Worm (Caenorhabditis elegans) whole organism, L1 larva: ENCODE results near the gene F10G2.4.
"Not testable (repeated sequence)": the region's sequence is repeated elsewhere in the genome, so short reads cannot be mapped to it uniquely, and the experiment has no call there.

ENCODE experiments used
- C04F5.9 ChIP-seq: sonication (generic microtip); optimal IDR thresholded peaks from 2 replicates; lab custom pipeline; 2016; ENCODE audit warnings: missing genetic modification characterization, missing compliant biosample characterization
- C16A3.4 ChIP-seq: fragments of 150-350 bp; optimal IDR thresholded peaks from 2 replicates; lab custom pipeline; 2014; ENCODE audit warnings: missing biosample characterization, missing genetic modification characterization
- ama-1 ChIP-seq: fragments of 150-350 bp; optimal IDR thresholded peaks from 2 replicates; lab custom pipeline; 2014
- blmp-1 ChIP-seq: fragments of 150-350 bp; optimal IDR thresholded peaks from 2 replicates; lab custom pipeline; 2014; ENCODE audit warnings: missing biosample characterization, missing genetic modification characterization
- ces-1 ChIP-seq: fragments of 150-350 bp; optimal IDR thresholded peaks from 2 replicates; lab custom pipeline; 2014; ENCODE audit warnings: missing biosample characterization, missing genetic modification reagents, missing genetic modification characterization
- dpl-1 ChIP-seq, 3 experiments: fragments of 150-350 bp in 2 of 3; sonication (generic microtip) in 1 of 3; optimal IDR thresholded peaks; 2 replicates each; lab custom pipeline; 2014 to 2017; ENCODE audit warnings: missing biosample characterization in 3 of 3, missing genetic modification characterization in 3 of 3, missing genetic modification reagents in 3 of 3
- egl-13 ChIP-seq: sonication (generic microtip); optimal IDR thresholded peaks from 2 replicates; lab custom pipeline; 2016; ENCODE audit warnings: missing genotype, missing genetic modification reagents, missing genetic modification characterization, missing compliant biosample characterization
- egl-27 ChIP-seq, 2 experiments: fragments of 150-350 bp in 1 of 2; sonication (generic microtip); optimal IDR thresholded peaks; 3 replicates each; lab custom pipeline; 2017 to 2018; ENCODE audit warnings: missing biosample characterization in 2 of 2, missing genetic modification characterization in 2 of 2, missing genetic modification reagents in 2 of 2
- grh-1 ChIP-seq: fragments of 200-800 bp; sonication (Bioruptor generic); IDR thresholded peaks from 2 replicates; pipeline ENCODE4 v1.3.6; 2022; ENCODE audit warnings: missing genetic modification reagents, missing genetic modification characterization, missing compliant biosample characterization
- hlh-4 ChIP-seq: sonication (generic microtip); optimal IDR thresholded peaks from 2 replicates; lab custom pipeline; 2016; ENCODE audit warnings: mild to moderate bottlenecking, missing genetic modification characterization, missing compliant biosample characterization
- isw-1 ChIP-seq: fragments of 200-800 bp; sonication (Bioruptor generic); IDR thresholded peaks from 2 replicates; pipeline ENCODE4 v1.3.6; 2022; ENCODE audit warnings: missing genetic modification characterization, missing compliant biosample characterization
- lin-13 ChIP-seq: fragments of 150-350 bp; optimal IDR thresholded peaks from 2 replicates; lab custom pipeline; 2014; ENCODE audit warnings: missing biosample characterization, missing genetic modification reagents, missing genetic modification characterization
- lin-15B ChIP-seq: fragments of 150-350 bp; sonication (generic microtip); optimal IDR thresholded peaks from 3 replicates; lab custom pipeline; 2014; ENCODE audit warnings: missing biosample characterization, missing genetic modification characterization
- lin-39 ChIP-seq: fragments of 150-350 bp; optimal IDR thresholded peaks from 2 replicates; lab custom pipeline; 2014; ENCODE audit warnings: missing biosample characterization, missing genetic modification reagents, missing genetic modification characterization
- lir-3 ChIP-seq: sonication (generic microtip); optimal IDR thresholded peaks from 2 replicates; lab custom pipeline; 2016; ENCODE audit warnings: mild to moderate bottlenecking, missing genetic modification characterization, moderate library complexity, missing compliant biosample characterization; ENCODE audit not compliant: poor library complexity
- mdl-1 ChIP-seq, 2 experiments: fragments of 150-350 bp; optimal IDR thresholded peaks; 2 replicates each; lab custom pipeline; 2014 to 2017; ENCODE audit warnings: missing biosample characterization in 2 of 2, missing genetic modification characterization in 2 of 2, inconsistent platforms in 1 of 2
- mef-2 ChIP-seq: fragments of 150-350 bp; optimal IDR thresholded peaks from 2 replicates; lab custom pipeline; 2014; ENCODE audit warnings: missing biosample characterization, missing genetic modification characterization
- nhr-19 ChIP-seq: fragments of 200-800 bp; sonication (Bioruptor generic); conservative IDR thresholded peaks from 2 replicates; pipeline ENCODE4 v1.3.6; 2022; ENCODE audit warnings: missing genetic modification characterization, missing compliant biosample characterization
- nhr-20 ChIP-seq: sonication (generic microtip); optimal IDR thresholded peaks from 2 replicates; lab custom pipeline; 2016; ENCODE audit warnings: mild to moderate bottlenecking, missing genetic modification characterization, missing compliant biosample characterization
- nhr-237 ChIP-seq: fragments of 150-350 bp; optimal IDR thresholded peaks from 2 replicates; lab custom pipeline; 2014; ENCODE audit warnings: missing biosample characterization, missing genetic modification characterization
- nhr-47 ChIP-seq: sonication (generic microtip); optimal IDR thresholded peaks from 2 replicates; lab custom pipeline; 2016; ENCODE audit warnings: mild to moderate bottlenecking, missing genetic modification characterization, moderate library complexity, missing compliant biosample characterization
- nhr-71 ChIP-seq: sonication (generic microtip); optimal IDR thresholded peaks from 2 replicates; lab custom pipeline; 2016; ENCODE audit warnings: mild to moderate bottlenecking, missing genetic modification characterization, moderate library complexity, missing compliant biosample characterization
- nhr-77 ChIP-seq: fragments of 150-350 bp; optimal IDR thresholded peaks from 2 replicates; lab custom pipeline; 2014; ENCODE audit warnings: missing biosample characterization, missing genetic modification characterization
- nhr-85 ChIP-seq: sonication (generic microtip); peaks from one replicate; lab custom pipeline; 2016; ENCODE audit warnings: missing genetic modification characterization, inconsistent platforms, missing compliant biosample characterization
- nhr-90 ChIP-seq: sonication (generic microtip); optimal IDR thresholded peaks from 2 replicates; lab custom pipeline; 2016; ENCODE audit warnings: mild to moderate bottlenecking, missing genetic modification characterization, missing compliant biosample characterization; ENCODE audit not compliant: poor library complexity
- pax-3 ChIP-seq: fragments of 200-800 bp; sonication (Bioruptor generic); optimal IDR thresholded peaks from 2 replicates; lab custom pipeline; 2018; ENCODE audit warnings: mild to moderate bottlenecking, missing genetic modification characterization, moderate library complexity, missing compliant biosample characterization
- skn-1 ChIP-seq: fragments of 150-350 bp; optimal IDR thresholded peaks from 2 replicates; lab custom pipeline; 2014; ENCODE audit warnings: missing biosample characterization, missing genetic modification characterization
- sptf-1 ChIP-seq: fragments of 150-350 bp; optimal IDR thresholded peaks from 2 replicates; lab custom pipeline; 2014; ENCODE audit warnings: missing biosample characterization, missing genetic modification characterization
- sup-37 ChIP-seq: fragments of 200-800 bp; sonication (Bioruptor generic); optimal IDR thresholded peaks from 2 replicates; lab custom pipeline; 2018; ENCODE audit warnings: mild to moderate bottlenecking, missing genetic modification characterization, missing compliant biosample characterization
- swsn-7 ChIP-seq: sonication (generic microtip); optimal IDR thresholded peaks from 2 replicates; lab custom pipeline; 2016; ENCODE audit warnings: missing genetic modification characterization, missing compliant biosample characterization
- unc-130 ChIP-seq: fragments of 150-350 bp; optimal IDR thresholded peaks from 2 replicates; lab custom pipeline; 2017; ENCODE audit warnings: missing biosample characterization, missing genetic modification characterization, inconsistent platforms
- xbp-1 ChIP-seq: sonication (generic microtip); optimal IDR thresholded peaks from 2 replicates; lab custom pipeline; 2016; ENCODE audit warnings: missing genetic modification characterization, missing compliant biosample characterization
- ztf-4 ChIP-seq: fragments of 150-350 bp; optimal IDR thresholded peaks from 2 replicates; lab custom pipeline; 2014; ENCODE audit warnings: missing biosample characterization, missing genetic modification characterization

The F10G2.4 gene

DNA sequence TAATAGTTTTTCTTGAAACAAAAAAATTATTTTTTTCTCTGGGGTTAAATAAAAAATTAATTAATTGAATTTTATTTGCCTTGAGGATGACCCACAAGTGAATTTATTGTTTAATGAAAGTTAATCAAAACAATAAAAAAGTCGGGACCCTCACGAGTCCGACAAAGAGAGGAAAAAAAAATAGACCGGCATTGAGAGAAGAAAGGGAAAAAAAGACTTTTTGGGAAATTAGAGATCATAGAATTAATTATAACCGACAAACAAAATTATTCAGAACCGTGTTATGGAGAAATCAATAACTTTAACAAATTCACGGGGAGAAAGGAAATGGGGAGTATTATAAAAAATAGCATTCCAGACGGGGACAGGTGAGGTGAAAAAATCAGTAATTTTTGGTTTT, 10.2 kb downstream of the F10G2.4 start, which contains the start of gene F10G2.7:
Gene F10G2.7 (minus strand): TSS at position 101 of the 400 bp plus-strand sequence.
- not testable (repeated sequence) for TF ChIP-seq ces-1 (GFP tag; lab: Kevin White, UChicago); lir-3; nhr-20

DNA sequence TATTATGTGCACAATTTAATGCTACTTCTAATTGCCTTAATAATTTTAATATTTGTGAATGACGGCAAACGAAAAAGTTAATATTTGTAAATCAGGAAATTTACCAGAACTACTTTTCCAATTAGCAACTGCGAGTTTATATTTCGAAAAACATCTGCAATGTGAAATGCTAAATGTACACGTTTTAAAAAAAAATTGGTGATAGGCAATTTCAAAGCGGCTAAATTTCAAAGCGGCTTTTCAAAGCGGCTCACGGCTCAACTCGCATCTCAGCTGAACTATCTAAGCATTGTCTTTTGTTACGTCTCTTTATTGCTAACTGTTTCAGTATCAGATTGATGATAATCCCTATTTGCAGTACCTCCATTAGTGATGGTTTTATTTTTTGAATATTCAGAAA, 12.8 kb downstream of the F10G2.4 start, which contains the start of gene srh-187:
Gene srh-187 (minus strand): TSS at position 101 of the 400 bp plus-strand sequence.
- TF ChIP-seq skn-1 (tag; lab: Kevin White, UChicago) (no peak), nhr-77 (tag; lab: Kevin White, UChicago) (no peak), pax-3 (tag; lab: Kevin White, UChicago) (no peak), egl-13 (tag; lab: Kevin White, UChicago) (no peak), unc-130 (tag; lab: Kevin White, UChicago) (no peak), C04F5.9 (tag; lab: Kevin White, UChicago) (no peak), dpl-1 (GFP tag; optimal IDR thresholded peaks at IDR 0.05; lab: Kevin White, UChicago) (no peak), lin-39 (tag; lab: Kevin White, UChicago) (no peak), isw-1 (GFP tag; lab: Robert Waterston, UW) (no peak), xbp-1 (tag; lab: Kevin White, UChicago) (no peak), nhr-19 (GFP tag; lab: Robert Waterston, UW) (no peak), nhr-90 (tag; lab: Kevin White, UChicago) (no peak), ama-1 (lab: Kevin White, UChicago) (no peak), swsn-7 (tag; lab: Kevin White, UChicago) (no peak), mdl-1 (tag; optimal IDR thresholded peaks at IDR 0.05; lab: Kevin White, UChicago) (no peak), lin-13 (GFP tag; lab: Kevin White, UChicago) (no peak), mef-2 (no peak), sup-37 (GFP tag; lab: Kevin White, UChicago) (no peak), nhr-237 (tag; lab: Kevin White, UChicago) (no peak)
- TF ChIP-seq, all 84 proteins: peak for 0

DNA sequence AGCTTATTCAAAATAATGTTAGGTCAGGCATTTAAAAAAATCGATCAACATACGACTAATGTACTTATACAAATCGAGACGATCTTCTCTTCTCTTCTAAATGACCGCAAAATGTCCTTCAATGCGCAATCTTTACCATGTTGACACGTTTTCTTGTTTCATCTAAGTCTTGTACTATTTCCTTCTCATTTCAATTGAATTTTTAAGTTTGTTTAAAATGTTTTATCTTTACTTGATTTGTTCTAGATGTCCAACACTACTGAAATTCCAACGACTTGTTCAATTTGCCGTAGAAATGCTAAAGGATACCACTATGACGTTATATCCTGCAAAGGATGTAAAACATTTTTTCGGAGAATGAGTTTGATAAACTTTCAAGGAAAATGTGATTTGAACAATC, 14.9 kb downstream of the F10G2.4 start, which contains the start of the genes nhr-263 and nhr-148:
Gene nhr-263 (minus strand): TSS at position 101 of the 400 bp plus-strand sequence.
Gene nhr-148 (plus strand): TSS at position 215 of the 400 bp plus-strand sequence.
- TF ChIP-seq blmp-1 (tag; lab: Kevin White, UChicago) (peak; percentile 2), nhr-71 (tag; lab: Kevin White, UChicago) (no peak), C16A3.4 (tag; lab: Kevin White, UChicago) (no peak)
- TF ChIP-seq, all 84 proteins: peak for 1

DNA sequence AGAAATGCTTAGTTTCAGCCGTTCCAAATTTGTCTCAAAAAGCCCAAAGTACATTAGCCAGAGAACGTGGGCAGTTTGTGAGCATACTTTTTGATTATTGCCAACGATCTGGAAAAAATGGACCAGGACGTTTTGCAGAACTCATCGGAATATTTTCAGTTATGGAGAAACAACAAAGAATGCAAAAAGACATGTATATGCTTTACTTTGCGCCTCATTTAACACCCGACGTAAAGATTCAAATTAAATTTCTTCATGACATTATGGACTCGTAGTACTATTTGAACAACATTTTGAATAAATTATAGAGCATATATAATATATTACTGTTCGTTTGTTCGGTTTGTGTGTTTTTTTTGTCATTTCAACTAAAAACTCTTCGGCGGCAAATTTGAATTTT, 16.5 kb downstream of the F10G2.4 start, which contains the start of gene srh-244:
Gene srh-244 (plus strand): TSS at position 301 of the 400 bp plus-strand sequence.
- TF ChIP-seq lir-3, result no peak
- TF ChIP-seq nhr-47 (tag; lab: Kevin White, UChicago), result no peak
- no peak for TF ChIP-seq sptf-1 (tag; lab: Kevin White, UChicago)
- no peak for TF ChIP-seq grh-1
- TF ChIP-seq ztf-4 (tag; lab: Kevin White, UChicago), result no peak
- TF ChIP-seq, all 84 proteins: peak for 0

DNA sequence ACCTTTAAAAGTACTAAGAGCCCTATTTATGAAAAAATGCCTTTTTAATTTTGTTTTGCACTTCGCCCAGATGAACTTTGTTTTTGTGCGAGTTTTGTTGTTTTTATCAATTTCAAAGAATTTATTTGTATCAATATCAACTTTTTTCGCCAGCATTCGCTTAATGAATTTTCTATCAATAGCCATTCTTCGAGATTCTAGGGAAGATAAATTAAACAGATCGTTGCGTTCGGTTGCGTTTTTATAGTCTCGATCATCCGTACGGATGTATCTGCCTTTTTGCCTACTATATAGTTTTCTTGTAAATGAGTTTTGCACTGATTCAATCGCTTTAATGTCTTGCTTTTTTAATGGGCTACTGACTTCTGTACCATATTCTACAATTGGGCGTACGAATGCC, 18.5 kb downstream of the F10G2.4 start, which contains the start of gene nhr-147:
Gene nhr-147 (plus strand): TSS at position 301 of the 400 bp plus-strand sequence.
- not testable (repeated sequence) for TF ChIP-seq nhr-85 (tag; lab: Kevin White, UChicago); egl-27 (tag; optimal IDR thresholded peaks at IDR 0.05; lab: Kevin White, UChicago); hlh-4 (tag; lab: Kevin White, UChicago)

DNA sequence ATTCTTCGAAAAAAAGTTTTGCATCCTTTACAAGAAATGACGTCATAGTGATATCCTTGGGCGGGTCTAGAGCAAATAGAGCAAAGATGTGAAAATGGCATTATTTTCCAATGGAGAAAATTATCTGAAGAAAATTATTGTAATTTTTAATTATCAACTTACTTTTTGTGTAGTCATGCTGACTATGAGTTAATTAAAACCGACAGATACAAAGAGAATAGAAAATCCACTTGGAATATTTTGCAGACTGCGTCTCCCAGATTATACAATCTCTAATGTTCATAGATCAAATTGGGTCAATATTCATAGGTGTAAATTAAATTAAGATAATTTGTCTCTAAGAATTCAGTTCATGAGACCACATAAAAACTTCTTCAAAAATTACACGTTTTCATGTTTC, 22.5 kb downstream of the F10G2.4 start, which contains the start of gene nhr-149:
Gene nhr-149 (minus strand): TSS at position 101 of the 400 bp plus-strand sequence.
- TF ChIP-seq lin-15B (tag; lab: Kevin White, UChicago), result no peak
- TF ChIP-seq isw-1 (GFP tag; lab: Robert Waterston, UW), result no peak
- TF ChIP-seq, all 84 proteins: peak for 0
